Worm (Caenorhabditis elegans): ENCODE results near the gene F42H10.3.

The F42H10.3 gene

ce11 chrIII:8446061-8446460 lies 37.9 kb upstream of the F42H10.3 start:
- TF ChIP-seq unc-39 (tag; optimal IDR thresholded peaks at IDR 0.05) (no peak), sptf-1 (tag; optimal IDR thresholded peaks at IDR 0.05) (no peak), elt-3 (tag; optimal IDR thresholded peaks at IDR 0.05) (no peak), lsy-2 (tag; optimal IDR thresholded peaks at IDR 0.05) (no peak), mep-1 (tag; optimal IDR thresholded peaks at IDR 0.05) (no peak), hlh-1 (tag; optimal IDR thresholded peaks at IDR 0.05) (no peak), ces-1 (GFP tag; optimal IDR thresholded peaks at IDR 0.05) (no peak), nhr-76 (tag; optimal IDR thresholded peaks at IDR 0.05) (no peak), ceh-43 (GFP tag; optimal IDR thresholded peaks at IDR 0.05) (no peak), blmp-1 (tag; optimal IDR thresholded peaks at IDR 0.05) (no peak), zip-8 (tag; optimal IDR thresholded peaks at IDR 0.05) (no peak)

- TF ChIP-seq ces-1 (GFP tag; optimal IDR thresholded peaks at IDR 0.05) (no peak), zip-8 (tag; optimal IDR thresholded peaks at IDR 0.05) (no peak), snpc-4 (tag; optimal IDR thresholded peaks at IDR 0.05) (no peak), M03D4.4 (tag; optimal IDR thresholded peaks at IDR 0.05) (no peak), pha-4 (tag; optimal IDR thresholded peaks at IDR 0.05) (no peak), mab-5 (tag; optimal IDR thresholded peaks at IDR 0.05) (no peak), sem-2 (GFP tag; optimal IDR thresholded peaks at IDR 0.05) (no peak), blmp-1 (tag; optimal IDR thresholded peaks at IDR 0.05) (no peak), unc-120 (tag; optimal IDR thresholded peaks at IDR 0.05; ENCODE audit: poor library complexity, severe bottlenecking) (no peak), unc-39 (tag; optimal IDR thresholded peaks at IDR 0.05) (no peak), mep-1 (tag; optimal IDR thresholded peaks at IDR 0.05) (no peak), unc-62 (GFP tag; optimal IDR thresholded peaks at IDR 0.05) (no peak), lin-13 (tag; optimal IDR thresholded peaks at IDR 0.05) (no peak), hlh-1 (tag; optimal IDR thresholded peaks at IDR 0.05) (no peak), nhr-237 (tag; optimal IDR thresholded peaks at IDR 0.05) (no peak), nhr-2 (tag; optimal IDR thresholded peaks at IDR 0.05) (no peak)
These were observed 37.4 kb upstream of the F42H10.3 start, which contains the start of gene hsp-110 for ce11 chrIII:8446534-8446933. TSS of gene hsp-110 (minus strand) at chrIII:8446909.

ce11 chrIII:8446940-8447403 lies 37.0 kb upstream of the F42H10.3 start, which contains the start of gene rpn-3:
TSS of gene rpn-3 (plus strand) at chrIII:8447353.
- no peak for TF ChIP-seq sem-2 (GFP tag; optimal IDR thresholded peaks at IDR 0.05)
- no peak for TF ChIP-seq ceh-43 (GFP tag; optimal IDR thresholded peaks at IDR 0.05)
- TF ChIP-seq ceh-39 (tag; optimal IDR thresholded peaks at IDR 0.05) = peak; percentile 93
- TF ChIP-seq blmp-1 (tag; optimal IDR thresholded peaks at IDR 0.05) = peak; percentile 35
- TF ChIP-seq unc-62 (GFP tag; optimal IDR thresholded peaks at IDR 0.05) = peak; percentile 70
- peak; percentile 100 for TF ChIP-seq unc-120 (tag; optimal IDR thresholded peaks at IDR 0.05; ENCODE audit: poor library complexity, severe bottlenecking)
- no peak for TF ChIP-seq nhr-12 (tag; optimal IDR thresholded peaks at IDR 0.05)
- TF ChIP-seq ham-2 (GFP tag; optimal IDR thresholded peaks at IDR 0.05) = no peak
- peak; percentile 98 for TF ChIP-seq ces-1 (GFP tag; optimal IDR thresholded peaks at IDR 0.05)
- TF ChIP-seq tbx-8 (GFP tag; optimal IDR thresholded peaks at IDR 0.05) = no peak
- no peak for TF ChIP-seq nhr-76 (tag; optimal IDR thresholded peaks at IDR 0.05)
- TF ChIP-seq mep-1 (tag; optimal IDR thresholded peaks at IDR 0.05) = peak; percentile 99
- no peak for TF ChIP-seq unc-39 (tag; optimal IDR thresholded peaks at IDR 0.05)
- no peak for TF ChIP-seq cnd-1 (tag; optimal IDR thresholded peaks at IDR 0.05)
- TF ChIP-seq hlh-1 (tag; optimal IDR thresholded peaks at IDR 0.05) = peak; percentile 53
- TF ChIP-seq mab-5 (tag; optimal IDR thresholded peaks at IDR 0.05) = peak; percentile 92
- peak; percentile 60 for TF ChIP-seq mls-2 (tag; optimal IDR thresholded peaks at IDR 0.05)
- peak; percentile 91 for TF ChIP-seq lsy-2 (tag; optimal IDR thresholded peaks at IDR 0.05)
- TF ChIP-seq ceh-83 (GFP tag; optimal IDR thresholded peaks at IDR 0.05) = no peak
- TF ChIP-seq flh-1 (GFP tag; optimal IDR thresholded peaks at IDR 0.05) = no peak
- peak; percentile 71 for TF ChIP-seq elt-3 (tag; optimal IDR thresholded peaks at IDR 0.05)
- TF ChIP-seq lin-32 (GFP tag; optimal IDR thresholded peaks at IDR 0.05) = no peak
- TF ChIP-seq lin-13 (tag; optimal IDR thresholded peaks at IDR 0.05) = peak; percentile 95
- peak; percentile 79 for TF ChIP-seq sptf-1 (tag; optimal IDR thresholded peaks at IDR 0.05)
- peak; percentile 71 for TF ChIP-seq ztf-11 (tag; optimal IDR thresholded peaks at IDR 0.05)
- peak; percentile 70 for TF ChIP-seq nhr-2 (tag; optimal IDR thresholded peaks at IDR 0.05)
- peak; percentile 97 for TF ChIP-seq nhr-237 (tag; optimal IDR thresholded peaks at IDR 0.05)
- peak; percentile 99 for TF ChIP-seq pha-4 (tag; optimal IDR thresholded peaks at IDR 0.05)
- peak; percentile 42 for TF ChIP-seq drap-1 (GFP tag; optimal IDR thresholded peaks at IDR 0.05)
- no peak for TF ChIP-seq nhr-28 (tag; optimal IDR thresholded peaks at IDR 0.05)
- peak; percentile 16 for TF ChIP-seq elt-1 (tag; optimal IDR thresholded peaks at IDR 0.05; ENCODE audit: borderline replicate concordance, insufficient read depth)
- TF ChIP-seq M03D4.4 (tag; optimal IDR thresholded peaks at IDR 0.05) = peak; percentile 44
- TF ChIP-seq snpc-4 (tag; optimal IDR thresholded peaks at IDR 0.05) = no peak
- no peak for TF ChIP-seq bed-3 (GFP tag; optimal IDR thresholded peaks at IDR 0.05)
- no peak for TF ChIP-seq zip-8 (tag; optimal IDR thresholded peaks at IDR 0.05)

All from whole organism, mixed stage, embryonic.